Worm (Caenorhabditis elegans) whole organism, young adult: ENCODE results near the gene C46C11.4.

Source experiments
- F33H1.4 ChIP-seq: fragments of 200-800 bp; sonication (Bioruptor generic); IDR thresholded peaks from 2 replicates; pipeline ENCODE4 v1.3.6; 2022; ENCODE audit warnings: missing genetic modification reagents, missing genetic modification characterization, missing compliant biosample characterization
- aptf-3 ChIP-seq: fragments of 200-800 bp; sonication (Bioruptor generic); IDR thresholded peaks from 2 replicates; pipeline ENCODE4 v1.3.6; 2022; ENCODE audit warnings: missing genetic modification characterization, missing compliant biosample characterization
- sptf-2 ChIP-seq: fragments of 200-800 bp; sonication (Bioruptor generic); optimal IDR thresholded peaks from 2 replicates; lab custom pipeline; 2018; ENCODE audit warnings: mild to moderate bottlenecking, missing genetic modification characterization, missing compliant biosample characterization

- TF ChIP-seq sptf-2 (GFP tag; lab: Kevin White, UChicago) = no peak
- TF ChIP-seq F33H1.4 (GFP tag; lab: Robert Waterston, UW) = no peak
- no peak for TF ChIP-seq aptf-3 (GFP tag; lab: Robert Waterston, UW)
Observed at ce11 chrX:4632088-4632487, 14.9 kb downstream of the C46C11.4 start, which contains the start of gene slcr-46.1.
